Comparison of ENCODE assay signal across 4 worm cellular contexts in the genomic region with DNA sequence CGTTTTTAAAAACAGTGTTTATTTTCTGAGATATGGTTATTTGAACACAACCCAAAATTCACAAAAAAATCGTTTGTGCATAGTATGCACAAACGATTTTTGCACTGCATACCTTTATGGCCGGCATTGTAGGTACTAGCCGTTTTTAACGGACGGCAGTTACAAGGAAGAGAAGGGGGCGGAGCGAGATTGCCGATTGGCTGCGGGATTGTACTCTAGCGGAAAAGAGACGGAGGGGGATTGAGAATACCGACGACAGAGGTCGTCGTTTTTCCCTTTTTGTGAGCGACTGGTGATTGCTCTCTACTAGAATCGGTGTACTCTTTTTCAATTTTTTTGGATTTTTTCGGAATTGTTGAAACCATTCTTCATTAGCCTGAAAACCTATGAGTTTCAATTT.
TF ChIP-seq lines count a peak whose summit lies in the region.

No protein-coding gene starts in this region.

TF ChIP-seq in whole organism, L3 larva, 47 proteins besides CTCF, POLR2A, EP300 and RAD21:
- peak; percentile 62 for TF ChIP-seq nfya-1 (tag; optimal IDR thresholded peaks at IDR 0.05; lab: Kevin White, UChicago; ENCODE audit: insufficient read depth)
- TF ChIP-seq nhr-67 (tag; optimal IDR thresholded peaks at IDR 0.05; lab: Kevin White, UChicago): no peak

TF ChIP-seq in whole organism, L4 larva, 104 proteins besides CTCF, POLR2A, EP300 and RAD21:
- TF ChIP-seq duxl-1 (tag; optimal IDR thresholded peaks at IDR 0.05; lab: Kevin White, UChicago; ENCODE audit: poor library complexity): peak; percentile 54
- TF ChIP-seq aly-2 (tag; optimal IDR thresholded peaks at IDR 0.05; lab: Kevin White, UChicago): no peak
- TF ChIP-seq sdz-12 (GFP tag; optimal IDR thresholded peaks at IDR 0.05; lab: Kevin White, UChicago): no peak
- no peak for TF ChIP-seq nhr-10 (tag; optimal IDR thresholded peaks at IDR 0.05; lab: Kevin White, UChicago)
- TF ChIP-seq nhr-77 (tag; optimal IDR thresholded peaks at IDR 0.05; lab: Kevin White, UChicago): no peak
- TF ChIP-seq nhr-6 (tag; optimal IDR thresholded peaks at IDR 0.05; lab: Kevin White, UChicago): no peak
- no peak for TF ChIP-seq lir-3 (tag; optimal IDR thresholded peaks at IDR 0.05; lab: Kevin White, UChicago)

TF ChIP-seq in whole organism, late embryonic, 69 proteins besides CTCF, POLR2A, EP300 and RAD21:
- TF ChIP-seq nfya-1 (tag; optimal IDR thresholded peaks at IDR 0.05; lab: Kevin White, UChicago) (peak; percentile 77), zip-5 (tag; optimal IDR thresholded peaks at IDR 0.05; lab: Kevin White, UChicago) (no peak)
TF ChIP-seq in whole organism, late embryonic: peak in this region for 1.

TF ChIP-seq in whole organism, young adult, 124 proteins besides CTCF, POLR2A, EP300 and RAD21:
- TF ChIP-seq nfyb-1 (GFP tag; IDR thresholded peaks at IDR 0.05; lab: Robert Waterston, UW) (peak; percentile 86), ama-1 (optimal IDR thresholded peaks at IDR 0.05; lab: Kevin White, UChicago) (no peak), ama-1 (GFP tag; optimal IDR thresholded peaks at IDR 0.05; lab: Kevin White, UChicago) (no peak), B0019.2 (GFP tag; conservative IDR thresholded peaks at IDR 0.05; lab: Robert Waterston, UW) (no peak)
